Fruit fly (Drosophila melanogaster) whole organism, embryonic: ENCODE measurements around the gene flfl.

Source experiments
- BEAF-32 ChIP-seq: fragments of 200-800 bp; sonication (Bioruptor generic); optimal IDR thresholded peaks from 3 replicates; lab custom pipeline; 2017; ENCODE audit warnings: missing biosample characterization, missing genetic modification characterization, mild to moderate bottlenecking, moderate library complexity, missing genetic modification reagents
- CG10267 ChIP-seq: fragments of 200-800 bp; sonication (Bioruptor generic); optimal IDR thresholded peaks from 2 replicates; lab custom pipeline; 2018; ENCODE audit warnings: missing biosample characterization, mild to moderate bottlenecking, missing genetic modification characterization, moderate library complexity
- CG10462 ChIP-seq: fragments of 200-800 bp; sonication (Bioruptor generic); optimal IDR thresholded peaks from 2 replicates; lab custom pipeline; 2016; ENCODE audit warnings: missing biosample characterization, missing genetic modification characterization
- CG12942 ChIP-seq: fragments of 200-800 bp; sonication (Bioruptor generic); optimal IDR thresholded peaks from 3 replicates; lab custom pipeline; 2016; ENCODE audit warnings: missing biosample characterization, missing genetic modification characterization
- CG13287 ChIP-seq: fragments of 200-800 bp; sonication (Bioruptor generic); IDR thresholded peaks from 2 replicates; pipeline ENCODE4 v1.3.6; 2022; ENCODE audit warnings: missing biosample characterization, missing genetic modification characterization; ENCODE audit not compliant: partially characterized antibody
- CG14014 ChIP-seq: fragments of 200-800 bp; sonication (Bioruptor generic); IDR thresholded peaks from 2 replicates; pipeline ENCODE4 v1.3.6; 2022; ENCODE audit warnings: missing biosample characterization, missing genetic modification characterization
- CG16813 ChIP-seq: fragments of 200-800 bp; sonication (Bioruptor generic); IDR thresholded peaks from 3 replicates; pipeline ENCODE4 v1.3.6; 2022; ENCODE audit warnings: missing biosample characterization, missing genetic modification characterization; ENCODE audit not compliant: partially characterized antibody
- CG17361 ChIP-seq: fragments of 200-800 bp; sonication (Bioruptor generic); IDR thresholded peaks from 3 replicates; pipeline ENCODE4 v1.3.6; 2022; ENCODE audit warnings: missing biosample characterization, missing genetic modification characterization
- CG17385 ChIP-seq: fragments of 200-800 bp; sonication (Bioruptor generic); optimal IDR thresholded peaks from 3 replicates; lab custom pipeline; 2018; ENCODE audit warnings: missing biosample characterization, mild to moderate bottlenecking, missing genetic modification characterization
- CG2116 ChIP-seq: fragments of 200-800 bp; sonication (Bioruptor generic); optimal IDR thresholded peaks from 3 replicates; lab custom pipeline; 2018; ENCODE audit warnings: missing biosample characterization, mild to moderate bottlenecking, missing genetic modification characterization
- CG30020 ChIP-seq: fragments of 200-800 bp; optimal IDR thresholded peaks from 2 replicates; lab custom pipeline; 2019; ENCODE audit warnings: missing biosample characterization, mild to moderate bottlenecking, missing genetic modification characterization, moderate library complexity
- CG4820 ChIP-seq: fragments of 200-800 bp; sonication (Bioruptor generic); optimal IDR thresholded peaks from 3 replicates; lab custom pipeline; 2016; ENCODE audit warnings: missing biosample characterization, missing genetic modification characterization
- CG4854 ChIP-seq: fragments of 200-800 bp; sonication (Bioruptor generic); optimal IDR thresholded peaks from 2 replicates; lab custom pipeline; 2016; ENCODE audit warnings: missing biosample characterization, missing genetic modification characterization, inconsistent platforms
- CG6683 ChIP-seq: fragments of 200-800 bp; sonication (Bioruptor generic); optimal IDR thresholded peaks from 2 replicates; lab custom pipeline; 2017; ENCODE audit warnings: missing biosample characterization, mild to moderate bottlenecking, missing genetic modification characterization, missing genetic modification reagents
- CG7745 ChIP-seq: fragments of 200-800 bp; sonication (Bioruptor generic); optimal IDR thresholded peaks from 2 replicates; lab custom pipeline; 2018; ENCODE audit warnings: missing biosample characterization, mild to moderate bottlenecking, missing genetic modification characterization, moderate library complexity
- CG8281 ChIP-seq: fragments of 200-800 bp; sonication (Bioruptor generic); optimal IDR thresholded peaks from 2 replicates; lab custom pipeline; 2018; ENCODE audit warnings: missing biosample characterization, mild to moderate bottlenecking, missing genetic modification characterization, moderate library complexity
- CG8290 ChIP-seq, 3 experiments: fragments of 200-800 bp; sonication (Bioruptor generic); optimal IDR thresholded peaks; 2 replicates each; lab custom pipeline; 2016 to 2019; ENCODE audit warnings: missing biosample characterization in 3 of 3, missing genetic modification characterization in 3 of 3, mild to moderate bottlenecking in 2 of 3, moderate library complexity in 1 of 3
- CG8388 ChIP-seq: fragments of 200-800 bp; sonication (Bioruptor generic); optimal IDR thresholded peaks from 2 replicates; lab custom pipeline; 2019; ENCODE audit warnings: missing biosample characterization, mild to moderate bottlenecking, missing genetic modification characterization, moderate library complexity
- D19A ChIP-seq: fragments of 200-800 bp; optimal IDR thresholded peaks from 3 replicates; lab custom pipeline; 2019; ENCODE audit warnings: missing biosample characterization, mild to moderate bottlenecking, missing genetic modification characterization, moderate library complexity
- Drgx ChIP-seq: fragments of 200-800 bp; sonication (Bioruptor generic); IDR thresholded peaks from 2 replicates; pipeline ENCODE4 v1.3.6; 2022; ENCODE audit warnings: missing biosample characterization, missing genetic modification characterization
- ERR ChIP-seq: fragments of 200-800 bp; sonication (Bioruptor generic); optimal IDR thresholded peaks from 2 replicates; lab custom pipeline; 2016; ENCODE audit warnings: missing biosample characterization, missing genetic modification characterization
- HmgD ChIP-seq: fragments of 200-800 bp; sonication (Bioruptor generic); optimal IDR thresholded peaks from 3 replicates; lab custom pipeline; 2016; ENCODE audit warnings: missing biosample characterization, missing genetic modification characterization
- Hsf ChIP-seq: fragments of 200-800 bp; sonication (Bioruptor generic); optimal IDR thresholded peaks from 3 replicates; lab custom pipeline; 2016; ENCODE audit warnings: missing biosample characterization, missing genetic modification characterization
- MESR4 ChIP-seq: fragments of 200-800 bp; sonication (Bioruptor generic); optimal IDR thresholded peaks from 2 replicates; lab custom pipeline; 2018; ENCODE audit warnings: missing biosample characterization, mild to moderate bottlenecking, missing genetic modification characterization, moderate library complexity
- Meics ChIP-seq: fragments of 200-800 bp; sonication (Bioruptor generic); optimal IDR thresholded peaks from 2 replicates; lab custom pipeline; 2017; ENCODE audit warnings: missing biosample characterization, mild to moderate bottlenecking, missing genetic modification characterization
- Optix ChIP-seq: fragments of 200-800 bp; sonication (Bioruptor generic); IDR thresholded peaks from 3 replicates; pipeline ENCODE4 v1.3.6; 2022; ENCODE audit warnings: missing biosample characterization, missing genetic modification characterization
- PHDP ChIP-seq: fragments of 200-800 bp; sonication (Bioruptor generic); optimal IDR thresholded peaks from 3 replicates; lab custom pipeline; 2018; ENCODE audit warnings: missing biosample characterization, mild to moderate bottlenecking, missing genetic modification characterization, moderate library complexity
- Pdp1 ChIP-seq, 2 experiments: fragments of 200-800 bp; sonication (Bioruptor generic); optimal IDR thresholded peaks; 3 replicates each; lab custom pipeline; 2016; ENCODE audit warnings: missing biosample characterization in 2 of 2, missing genetic modification characterization in 2 of 2, mild to moderate bottlenecking in 1 of 2, moderate library complexity in 1 of 2
- Rfx ChIP-seq: fragments of 200-800 bp; sonication (Bioruptor generic); IDR thresholded peaks from 2 replicates; pipeline ENCODE4 v1.3.6; 2022; ENCODE audit warnings: missing biosample characterization, missing genetic modification characterization
- Sry-δ ChIP-seq: fragments of 200-800 bp; sonication (Bioruptor generic); optimal IDR thresholded peaks from 2 replicates; lab custom pipeline; 2016; ENCODE audit warnings: missing biosample characterization, missing genetic modification characterization
- Xrp1 ChIP-seq: fragments of 200-800 bp; sonication (Bioruptor generic); IDR thresholded peaks from 2 replicates; pipeline ENCODE4 v1.3.6; 2022; ENCODE audit warnings: missing biosample characterization, missing genetic modification characterization
- al ChIP-seq: fragments of 200-800 bp; sonication (Bioruptor generic); IDR thresholded peaks from 2 replicates; pipeline ENCODE4 v1.3.6; 2022; ENCODE audit warnings: missing biosample characterization, missing genetic modification characterization
- ase ChIP-seq: fragments of 200-800 bp; sonication (Bioruptor generic); IDR thresholded peaks from 3 replicates; pipeline ENCODE4 v1.3.6; 2022; ENCODE audit warnings: missing biosample characterization, missing genetic modification characterization
- bab2 ChIP-seq: fragments of 200-800 bp; sonication (Bioruptor generic); optimal IDR thresholded peaks from 2 replicates; lab custom pipeline; 2016; ENCODE audit warnings: missing biosample characterization, missing genetic modification characterization
- br ChIP-seq: fragments of >200 bp; optimal IDR thresholded peaks from 2 replicates; lab custom pipeline; 2017
- chm ChIP-seq: fragments of 200-800 bp; sonication (Bioruptor generic); IDR thresholded peaks from 2 replicates; pipeline ENCODE4 v1.3.6; 2022; ENCODE audit warnings: missing biosample characterization, missing genetic modification characterization
- ci ChIP-seq: fragments of 200-800 bp; sonication (Bioruptor generic); IDR thresholded peaks from 3 replicates; pipeline ENCODE4 v1.3.6; 2022; ENCODE audit warnings: missing biosample characterization, missing genetic modification characterization
- dysf ChIP-seq: fragments of 200-800 bp; sonication (Bioruptor generic); IDR thresholded peaks from 3 replicates; pipeline ENCODE4 v1.3.6; 2022; ENCODE audit warnings: missing biosample characterization, missing genetic modification characterization
- ems ChIP-seq: fragments of 200-800 bp; sonication (Bioruptor generic); optimal IDR thresholded peaks from 3 replicates; lab custom pipeline; 2016; ENCODE audit warnings: missing biosample characterization, missing genetic modification characterization
- gem ChIP-seq: fragments of 200-800 bp; sonication (Bioruptor generic); optimal IDR thresholded peaks from 2 replicates; lab custom pipeline; 2019; ENCODE audit warnings: missing biosample characterization, mild to moderate bottlenecking, missing genetic modification characterization, moderate library complexity
- gro ChIP-seq: fragments of 200-800 bp; sonication (Bioruptor generic); optimal IDR thresholded peaks from 2 replicates; lab custom pipeline; 2016; ENCODE audit warnings: missing biosample characterization, missing genetic modification characterization
- jumu ChIP-seq: fragments of 200-800 bp; sonication (Bioruptor generic); optimal IDR thresholded peaks from 3 replicates; lab custom pipeline; 2016; ENCODE audit warnings: missing biosample characterization, missing genetic modification characterization
- nerfin-1 ChIP-seq: fragments of 200-800 bp; sonication (Bioruptor generic); optimal IDR thresholded peaks from 3 replicates; lab custom pipeline; 2019; ENCODE audit warnings: missing biosample characterization, mild to moderate bottlenecking, missing genetic modification characterization, moderate library complexity
- sc ChIP-seq, 3 experiments: fragments of >200 bp in 2 of 3; fragments of 200-800 bp in 1 of 3; sonication (Bioruptor generic) in 1 of 3; optimal IDR thresholded peaks; 2 replicates in 2 of 3; 3 replicates in 1 of 3; lab custom pipeline; 2017; ENCODE audit warnings: mild to moderate bottlenecking in 1 of 3, missing biosample characterization in 1 of 3, missing genetic modification characterization in 1 of 3, missing genetic modification reagents in 1 of 3
- slbo ChIP-seq: fragments of 200-800 bp; sonication (Bioruptor generic); IDR thresholded peaks from 2 replicates; pipeline ENCODE4 v1.3.6; 2022; ENCODE audit warnings: missing biosample characterization, missing genetic modification characterization
- so ChIP-seq: fragments of 200-800 bp; sonication (Bioruptor generic); IDR thresholded peaks from 3 replicates; pipeline ENCODE4 v1.3.6; 2022; ENCODE audit warnings: missing biosample characterization, missing genetic modification characterization
- stwl ChIP-seq: fragments of 200-800 bp; sonication (Bioruptor generic); optimal IDR thresholded peaks from 3 replicates; lab custom pipeline; 2018; ENCODE audit warnings: missing biosample characterization, mild to moderate bottlenecking, missing genetic modification characterization, moderate library complexity
- vnd ChIP-seq: fragments of 200-800 bp; sonication (Bioruptor generic); IDR thresholded peaks from 3 replicates; pipeline ENCODE4 v1.3.6; 2022; ENCODE audit warnings: missing biosample characterization, missing genetic modification characterization; ENCODE audit not compliant: partially characterized antibody
- wdn ChIP-seq: fragments of 200-800 bp; sonication (Bioruptor generic); IDR thresholded peaks from 2 replicates; pipeline ENCODE4 v1.3.6; 2022; ENCODE audit warnings: missing biosample characterization, missing genetic modification characterization
- zfh1 ChIP-seq: fragments of 200-800 bp; sonication (Bioruptor generic); IDR thresholded peaks from 3 replicates; pipeline ENCODE4 v1.3.6; 2022; ENCODE audit warnings: missing biosample characterization, missing genetic modification characterization

Gene flfl

dm6 chr3R:13710645-13711044, 26.9 kb downstream of the flfl start (continued):
- TF ChIP-seq CG14014 (GFP tag; lab: Robert Waterston, UW) (peak; percentile 26; the same call in 1 of the 2 replicates), jumu (no peak), CG10267 (tag; lab: Kevin White, UChicago) (peak; percentile 1), Drgx (GFP tag; lab: Robert Waterston, UW) (0 out of 2 replicates have a peak, but pooled peaks have one; percentile 13), CG7745 (tag; lab: Kevin White, UChicago) (no peak), CG8290 (GFP tag; optimal IDR thresholded peaks at IDR 0.05; lab: Kevin White, UChicago) (peak; percentile 10), CG8290 (tag; optimal IDR thresholded peaks at IDR 0.05; lab: Kevin White, UChicago) (no peak), CG16813 (GFP tag; lab: Robert Waterston, UW) (no peak), Pdp1 (GFP tag; optimal IDR thresholded peaks at IDR 0.05; lab: Kevin White, UChicago) (no peak), MESR4 (peak; percentile 51), CG10462 (GFP tag; lab: Kevin White, UChicago) (no peak), ems (GFP tag; lab: Kevin White, UChicago) (no peak), Xrp1 (GFP tag; lab: Robert Waterston, UW) (peak; percentile 23; the same call in 1 of the 2 replicates), br (lab: Kevin White, UChicago) (no peak), so (GFP tag; lab: Robert Waterston, UW) (peak; percentile 39; the same call in 1 of the 3 replicates), nerfin-1 (tag; lab: Kevin White, UChicago) (peak; percentile 19), CG17361 (GFP tag; lab: Robert Waterston, UW) (no peak), CG6683 (GFP tag; lab: Kevin White, UChicago) (no peak), Sry-δ (GFP tag; lab: Kevin White, UChicago) (peak; percentile 23), gro (GFP tag; lab: Kevin White, UChicago) (peak; percentile 17), CG13287 (GFP tag; lab: Robert Waterston, UW) (peak; percentile 53), CG8281 (tag; lab: Kevin White, UChicago) (no peak), chm (0 out of 2 replicates have a peak, but pooled peaks have one; percentile 37), Optix (GFP tag; lab: Robert Waterston, UW) (0 out of 3 replicates have a peak, but pooled peaks have one; percentile 26), CG17385 (peak; percentile 7), CG8388 (peak; percentile 3), slbo (GFP tag; lab: Robert Waterston, UW) (peak; percentile 30; the same call in 1 of the 2 replicates), Meics (GFP tag; lab: Kevin White, UChicago) (peak; percentile 23), PHDP (peak; percentile 24), ERR (GFP tag; lab: Kevin White, UChicago) (peak; percentile 12), stwl (peak; percentile 53), wdn (GFP tag; lab: Robert Waterston, UW) (no peak), ase (GFP tag; lab: Robert Waterston, UW) (no peak), Hsf (GFP tag; lab: Kevin White, UChicago) (peak; percentile 8), sc (optimal IDR thresholded peaks at IDR 0.05; lab: Kevin White, UChicago) (no peak), sc (GFP tag; optimal IDR thresholded peaks at IDR 0.05; lab: Kevin White, UChicago) (no peak), CG30020 (tag; lab: Kevin White, UChicago) (no peak), Rfx (GFP tag; lab: Robert Waterston, UW) (peak; percentile 47), CG4820 (GFP tag; lab: Kevin White, UChicago) (no peak), zfh1 (GFP tag; lab: Robert Waterston, UW) (peak; percentile 45; the same call in 1 of the 3 replicates), al (GFP tag; lab: Robert Waterston, UW) (0 out of 2 replicates have a peak, but pooled peaks have one; percentile 7), BEAF-32 (GFP tag; lab: Kevin White, UChicago) (peak; percentile 5), ci (GFP tag; lab: Robert Waterston, UW) (peak; percentile 34; the same call in 1 of the 3 replicates), HmgD (no peak), CG2116 (peak; percentile 26), bab2 (GFP tag; lab: Kevin White, UChicago) (no peak), gem (tag; lab: Kevin White, UChicago) (no peak), CG4854 (GFP tag; lab: Kevin White, UChicago) (peak; percentile 93), D19A (tag; lab: Kevin White, UChicago) (no peak), CG12942 (GFP tag; lab: Kevin White, UChicago) (no peak), vnd (GFP tag; lab: Robert Waterston, UW) (peak; percentile 40; the same call in 1 of the 3 replicates), dysf (GFP tag; lab: Robert Waterston, UW) (peak; percentile 6; the same call in 1 of the 3 replicates)
